Worm (Caenorhabditis elegans): ENCODE results near the gene ads-1.

ads-1 gene

ce11 chrIII:299220-299619 lies 864 bp upstream of the ads-1 start:
- peak; percentile 44 for TF ChIP-seq dve-1 (tag; optimal IDR thresholded peaks at IDR 0.05; ENCODE audit: insufficient read depth)
- TF ChIP-seq ctbp-1 (GFP tag; IDR thresholded peaks at IDR 0.05): no peak
- TF ChIP-seq nhr-28 (tag; optimal IDR thresholded peaks at IDR 0.05): peak; percentile 70
- no peak for TF ChIP-seq daf-16 (GFP tag; optimal IDR thresholded peaks at IDR 0.05)
- peak; percentile 32 for TF ChIP-seq daf-16 (tag; optimal IDR thresholded peaks at IDR 0.05)
- no peak for TF ChIP-seq nhr-77 (tag; optimal IDR thresholded peaks at IDR 0.05)
- TF ChIP-seq ceh-82 (tag; optimal IDR thresholded peaks at IDR 0.05): no peak
- peak; percentile 15; the same call in 1 of the 2 replicates for TF ChIP-seq dmd-6 (GFP tag; IDR thresholded peaks at IDR 0.05)
- no peak for TF ChIP-seq Y75B8A.6 (GFP tag; IDR thresholded peaks at IDR 0.05)
- no peak for TF ChIP-seq php-3 (GFP tag; IDR thresholded peaks at IDR 0.05)
- TF ChIP-seq zfp-2 (tag; optimal IDR thresholded peaks at IDR 0.05): no peak
- no peak for TF ChIP-seq hmg-1.1 (GFP tag; IDR thresholded peaks at IDR 0.05)
- no peak for TF ChIP-seq nhr-25 (tag; optimal IDR thresholded peaks at IDR 0.05; ENCODE audit: borderline replicate concordance, insufficient read depth)
- no peak for TF ChIP-seq ceh-44 (GFP tag; IDR thresholded peaks at IDR 0.05)
- TF ChIP-seq mdl-1 (tag; optimal IDR thresholded peaks at IDR 0.05): no peak
- no peak for TF ChIP-seq F37D6.2 (tag; optimal IDR thresholded peaks at IDR 0.05)
- no peak for TF ChIP-seq sdz-12 (GFP tag; optimal IDR thresholded peaks at IDR 0.05)
- TF ChIP-seq pqm-1 (tag; optimal IDR thresholded peaks at IDR 0.05): peak; percentile 72
- TF ChIP-seq hlh-11 (tag; optimal IDR thresholded peaks at IDR 0.05): peak; percentile 17
- no peak for TF ChIP-seq mxl-3 (GFP tag; optimal IDR thresholded peaks at IDR 0.05)
- TF ChIP-seq saeg-2 (GFP tag; IDR thresholded peaks at IDR 0.05): no peak
- no peak for TF ChIP-seq lim-7 (GFP tag; IDR thresholded peaks at IDR 0.05)
- no peak for TF ChIP-seq unc-130 (GFP tag; optimal IDR thresholded peaks at IDR 0.05)
- no peak for TF ChIP-seq lsy-2 (tag; optimal IDR thresholded peaks at IDR 0.05)

ce11 chrIII:297882-298281 lies 474 bp downstream of the ads-1 start:
- TF ChIP-seq php-3 (GFP tag; IDR thresholded peaks at IDR 0.05): peak; percentile 51; the same call in 1 of the 2 replicates
- peak; percentile 75 for TF ChIP-seq set-16 (GFP tag; IDR thresholded peaks at IDR 0.05)

ce11 chrIII:294527-294926 lies 3.8 kb downstream of the ads-1 start, which contains the start of gene Y50D7A.13:
Gene Y50D7A.13 (minus strand): TSS chrIII:294627.
- TF ChIP-seq ZK546.5 (tag; optimal IDR thresholded peaks at IDR 0.05): no peak
- TF ChIP-seq dmd-6 (GFP tag; IDR thresholded peaks at IDR 0.05): no peak
- no peak for TF ChIP-seq aha-1 (tag)

ce11 chrIII:292340-292739 lies 6.0 kb downstream of the ads-1 start, which contains the start of gene Y50D7A.1:
Gene Y50D7A.1 (plus strand): TSS chrIII:292640.
- TF ChIP-seq gei-8 (GFP tag; optimal IDR thresholded peaks at IDR 0.05) (no peak), fos-1 (tag; optimal IDR thresholded peaks at IDR 0.05) (no peak), F49E8.2 (tag; optimal IDR thresholded peaks at IDR 0.05; ENCODE audit: borderline replicate concordance) (no peak), zip-2 (tag; optimal IDR thresholded peaks at IDR 0.05) (no peak), zip-11 (GFP tag; IDR thresholded peaks at IDR 0.05) (no peak), lin-15B (tag; optimal IDR thresholded peaks at IDR 0.05) (no peak), lin-39 (tag; optimal IDR thresholded peaks at IDR 0.05) (no peak), nhr-48 (tag; optimal IDR thresholded peaks at IDR 0.05) (no peak), fkh-10 (GFP tag; optimal IDR thresholded peaks at IDR 0.05) (no peak), mdl-1 (tag; optimal IDR thresholded peaks at IDR 0.05) (no peak), hif-1 (tag; optimal IDR thresholded peaks at IDR 0.05) (no peak)

All from whole organism, L4 larva.